Worm (Caenorhabditis elegans) whole organism, young adult: Measurements from ENCODE around the gene str-124.

Source experiments
- F49E8.2 ChIP-seq: sonication (generic microtip); optimal IDR thresholded peaks from 3 replicates; lab custom pipeline; 2017; ENCODE audit warnings: missing genetic modification characterization, mild to moderate bottlenecking, missing compliant biosample characterization, antibody characterized with exemption, moderate library complexity; ENCODE audit not compliant: insufficient read depth
- attf-6 ChIP-seq: fragments of 200-800 bp; sonication (Bioruptor generic); IDR thresholded peaks from 2 replicates; pipeline ENCODE4 v1.3.6; 2022; ENCODE audit warnings: missing genetic modification reagents, missing genetic modification characterization, missing compliant biosample characterization
- ceh-40 ChIP-seq: fragments of 200-800 bp; sonication (Bioruptor generic); IDR thresholded peaks from 2 replicates; pipeline ENCODE4 v1.3.6; 2022; ENCODE audit warnings: missing genetic modification characterization, missing compliant biosample characterization
- snpc-4 ChIP-seq, 5 experiments: fragments of 150-350 bp in 1 of 5; sonication (generic microtip) in 4 of 5; optimal IDR thresholded peaks; 2 replicates each; lab custom pipeline; 2014 to 2018; ENCODE audit warnings: missing genetic modification characterization in 5 of 5, missing biosample characterization in 3 of 5, antibody characterized with exemption in 2 of 5, mild to moderate bottlenecking in 2 of 5, missing compliant biosample characterization in 2 of 5, missing genotype in 2 of 5, moderate library complexity in 2 of 5, missing genetic modification reagents in 1 of 5

ce11 chrX:12780674-12781073 lies 7.0 kb upstream of the str-124 start:
- no peak for TF ChIP-seq attf-6
- no peak for TF ChIP-seq snpc-4 (GFP tag; optimal IDR thresholded peaks at IDR 0.05; lab: Kevin White, UChicago)
- TF ChIP-seq snpc-4 (tag; optimal IDR thresholded peaks at IDR 0.05; lab: Kevin White, UChicago): no peak
- no peak for TF ChIP-seq ceh-40 (GFP tag; lab: Robert Waterston, UW)
- no peak for TF ChIP-seq F49E8.2 (tag; lab: Kevin White, UChicago)
